Worm (Caenorhabditis elegans): Measurements from ENCODE around the gene F59A6.4.

The F59A6.4 gene

ce11 chrII:5019389-5020108 lies 14.7 kb downstream of the F59A6.4 start:
- TF ChIP-seq W03F9.2 (tag; optimal IDR thresholded peaks at IDR 0.05) (no peak), him-1 (tag; optimal IDR thresholded peaks at IDR 0.05) (no peak), dao-5 (tag; optimal IDR thresholded peaks at IDR 0.05) (no peak)

ce11 chrII:5020513-5021081 lies 15.7 kb downstream of the F59A6.4 start:
- no peak for TF ChIP-seq dao-5 (tag; optimal IDR thresholded peaks at IDR 0.05)
- TF ChIP-seq W03F9.2 (tag; optimal IDR thresholded peaks at IDR 0.05), result no peak
- no peak for TF ChIP-seq him-1 (tag; optimal IDR thresholded peaks at IDR 0.05)

DNA sequence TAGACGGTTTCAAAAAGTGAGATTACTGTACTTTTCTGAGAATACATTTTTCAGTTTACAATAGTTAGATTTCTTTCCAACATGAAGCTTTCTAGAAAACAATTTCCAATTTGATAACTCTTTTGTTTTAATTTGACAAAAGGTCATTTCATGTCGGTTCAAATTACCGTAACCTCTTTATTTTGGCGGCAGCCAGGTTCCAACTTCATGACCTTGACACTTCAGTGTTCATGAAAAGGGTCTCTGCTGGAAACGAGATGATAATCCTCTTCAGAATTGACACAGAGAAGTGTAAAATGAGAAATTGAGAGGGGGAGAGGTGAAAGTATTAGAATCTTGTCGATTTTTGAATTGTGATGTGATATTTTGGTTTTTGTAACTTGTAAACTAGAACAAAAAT lies 16.6 kb downstream of the F59A6.4 start:
- TF ChIP-seq dao-5 (tag; optimal IDR thresholded peaks at IDR 0.05) (no peak), W03F9.2 (tag; optimal IDR thresholded peaks at IDR 0.05) (no peak)

ce11 chrII:5022381-5022855 lies 17.5 kb downstream of the F59A6.4 start, which contains the start of the genes nsy-1 and F59A6.13:
Gene nsy-1 (plus strand): TSS chrII:5022757.
Gene F59A6.13 (plus strand): TSS chrII:5022805.
- no peak for TF ChIP-seq W03F9.2 (tag; optimal IDR thresholded peaks at IDR 0.05)
- no peak for TF ChIP-seq him-1 (tag; optimal IDR thresholded peaks at IDR 0.05)
- no peak for TF ChIP-seq dao-5 (tag; optimal IDR thresholded peaks at IDR 0.05)

- TF ChIP-seq him-1 (tag; optimal IDR thresholded peaks at IDR 0.05) (no peak), W03F9.2 (tag; optimal IDR thresholded peaks at IDR 0.05) (no peak), dao-5 (tag; optimal IDR thresholded peaks at IDR 0.05) (no peak)
Measured at ce11 chrII:5027952-5028351, 23.1 kb downstream of the F59A6.4 start.

DNA sequence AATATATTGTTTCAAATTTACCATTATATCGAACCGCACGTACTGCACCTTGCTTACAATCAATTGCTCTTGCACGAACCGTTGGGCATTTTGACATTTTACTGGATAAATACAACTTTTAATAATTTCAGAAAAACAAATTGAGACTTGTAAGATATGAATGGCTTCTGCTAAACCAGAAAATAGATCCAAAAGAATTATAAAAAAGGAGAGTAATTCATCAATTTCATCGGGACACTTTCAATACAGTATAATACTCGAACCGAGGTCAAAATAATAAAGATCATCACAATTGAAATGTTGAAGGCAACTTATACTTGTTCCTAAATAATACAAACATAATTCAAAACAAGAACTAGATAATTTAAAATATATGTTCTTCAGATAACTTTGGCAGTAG lies 26.7 kb downstream of the F59A6.4 start, which contains the start of gene wdr-83:
Gene wdr-83 (minus strand): TSS at position 101 of the 400 bp plus-strand sequence.
- TF ChIP-seq dao-5 (tag; optimal IDR thresholded peaks at IDR 0.05) (no peak), him-1 (tag; optimal IDR thresholded peaks at IDR 0.05) (no peak), W03F9.2 (tag; optimal IDR thresholded peaks at IDR 0.05) (no peak)

DNA sequence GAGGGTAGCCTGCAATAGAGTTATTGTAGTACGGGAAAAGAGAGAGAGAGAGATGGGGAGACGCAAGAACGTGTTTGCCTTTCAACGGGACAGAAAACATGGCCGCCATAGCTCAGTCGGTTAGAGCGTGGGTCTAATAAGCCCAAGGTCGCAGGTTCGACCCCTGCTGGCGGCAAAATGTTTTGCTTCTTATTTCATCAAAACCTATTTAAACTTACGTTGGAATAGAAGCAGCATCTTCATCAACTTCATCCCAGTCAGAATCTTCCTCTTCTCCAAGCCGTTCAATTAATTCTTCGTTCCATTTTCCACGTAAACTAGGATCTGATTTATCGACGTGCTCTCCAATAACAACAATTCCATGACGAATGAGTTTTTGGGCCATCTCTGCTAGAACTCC lies 27.8 kb downstream of the F59A6.4 start:
- peak; percentile 59 for TF ChIP-seq dao-5 (tag; optimal IDR thresholded peaks at IDR 0.05)
- TF ChIP-seq W03F9.2 (tag; optimal IDR thresholded peaks at IDR 0.05), result no peak
- peak; percentile 54 for TF ChIP-seq him-1 (tag; optimal IDR thresholded peaks at IDR 0.05)

ce11 chrII:5033935-5034334 lies 29.1 kb downstream of the F59A6.4 start, which contains the start of gene F33G12.3:
Gene F33G12.3 (minus strand): TSS chrII:5034035.
- TF ChIP-seq dao-5 (tag; optimal IDR thresholded peaks at IDR 0.05), result no peak
- TF ChIP-seq him-1 (tag; optimal IDR thresholded peaks at IDR 0.05), result no peak
- no peak for TF ChIP-seq W03F9.2 (tag; optimal IDR thresholded peaks at IDR 0.05)

- no peak for TF ChIP-seq him-1 (tag; optimal IDR thresholded peaks at IDR 0.05)
- TF ChIP-seq dao-5 (tag; optimal IDR thresholded peaks at IDR 0.05), result no peak
- no peak for TF ChIP-seq W03F9.2 (tag; optimal IDR thresholded peaks at IDR 0.05)
Measured at ce11 chrII:5036128-5036527, 31.2 kb downstream of the F59A6.4 start, which contains the start of gene lrr-1. Gene lrr-1 (minus strand): TSS chrII:5036439.

- TF ChIP-seq W03F9.2 (tag; optimal IDR thresholded peaks at IDR 0.05) (no peak), dao-5 (tag; optimal IDR thresholded peaks at IDR 0.05) (no peak), him-1 (tag; optimal IDR thresholded peaks at IDR 0.05) (no peak)
Measured at ce11 chrII:5039912-5040311, 35.0 kb downstream of the F59A6.4 start, which contains the start of gene golg-2. Gene golg-2 (minus strand): TSS chrII:5040091.

- no peak for TF ChIP-seq W03F9.2 (tag; optimal IDR thresholded peaks at IDR 0.05)
- no peak for TF ChIP-seq dao-5 (tag; optimal IDR thresholded peaks at IDR 0.05)
- TF ChIP-seq him-1 (tag; optimal IDR thresholded peaks at IDR 0.05), result no peak
Measured at ce11 chrII:5040631-5041156, 35.8 kb downstream of the F59A6.4 start, which contains the start of gene F33G12.7. Gene F33G12.7 (minus strand): TSS chrII:5040681.

DNA sequence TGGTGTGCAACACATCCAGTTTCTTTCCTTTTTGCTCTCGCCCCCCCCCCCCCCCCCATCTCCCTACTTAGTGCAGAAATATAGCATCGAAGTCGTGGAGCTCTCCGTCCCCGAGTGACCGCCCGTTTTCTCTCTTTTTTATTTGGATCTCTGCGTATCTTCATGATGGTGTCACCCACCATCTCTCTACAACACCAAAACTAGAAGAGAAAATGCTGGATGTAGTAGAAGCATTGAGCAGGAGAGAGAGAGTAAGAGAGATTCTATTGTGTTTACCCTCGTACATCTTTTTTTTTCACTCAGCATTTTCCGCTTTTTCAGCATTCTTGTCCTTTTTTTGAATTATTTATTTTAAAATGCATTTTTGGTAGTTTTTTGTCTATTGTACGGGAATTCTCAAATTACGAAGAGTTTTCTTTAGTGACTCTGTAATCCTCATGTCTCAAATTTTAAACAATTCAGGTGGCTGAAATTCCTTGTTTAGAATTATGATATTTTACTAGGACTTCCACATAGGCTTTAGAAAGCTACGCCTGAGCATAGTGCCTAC lies 37.6 kb downstream of the F59A6.4 start:
- TF ChIP-seq W03F9.2 (tag; optimal IDR thresholded peaks at IDR 0.05) (no peak), dao-5 (tag; optimal IDR thresholded peaks at IDR 0.05) (no peak), him-1 (tag; optimal IDR thresholded peaks at IDR 0.05) (no peak)
